Fruit fly (Drosophila melanogaster): ENCODE results near the gene Pdp.
A peak's percentile ranks its signal among the peaks of the same experiment; 100 is the strongest.

The Pdp gene

DNA sequence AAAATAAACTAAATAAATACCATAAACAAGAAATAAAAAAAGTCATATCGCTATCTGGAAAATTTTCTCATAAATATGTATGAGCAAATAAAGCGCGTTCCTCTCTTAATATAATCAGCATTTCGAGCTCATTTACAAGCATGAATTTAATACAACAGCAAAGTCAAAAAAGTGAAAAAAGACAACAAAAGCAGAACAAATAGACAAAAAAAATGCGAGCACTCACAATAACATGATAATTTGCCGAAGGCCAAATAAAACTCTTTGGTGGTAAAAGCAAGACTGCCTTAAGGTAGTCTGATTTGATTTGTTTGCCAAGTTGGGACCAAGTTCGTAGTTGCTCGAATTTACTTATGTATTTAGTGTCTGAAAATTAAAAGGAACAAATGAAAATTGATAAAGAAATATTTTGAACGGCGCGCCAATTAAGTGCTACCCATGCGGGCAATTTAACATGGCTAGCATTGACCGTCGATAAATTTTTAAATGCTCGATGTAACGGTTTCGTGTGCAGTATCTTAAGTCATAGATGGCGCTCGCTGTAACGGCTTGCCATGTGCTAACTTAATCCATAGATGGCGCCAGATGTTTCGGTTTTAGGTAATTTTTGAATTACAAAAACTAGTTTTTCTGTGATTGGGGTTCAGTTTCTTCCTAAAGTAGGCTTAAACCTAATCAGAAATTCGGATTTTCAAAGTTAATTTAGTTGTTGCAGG is 23.9 kb downstream of the Pdp start (continued):
- TF ChIP-seq Hsf (GFP tag; optimal IDR thresholded peaks at IDR 0.05) (peak; percentile 45), CG5245 (GFP tag; optimal IDR thresholded peaks at IDR 0.05) (peak; percentile 39), CG4328 (GFP tag; optimal IDR thresholded peaks at IDR 0.05) (no peak), bab2 (GFP tag; optimal IDR thresholded peaks at IDR 0.05) (peak; percentile 4), CG11504 (tag; optimal IDR thresholded peaks at IDR 0.05) (peak; percentile 38), Hr51 (GFP tag; optimal IDR thresholded peaks at IDR 0.05) (peak in 1 of 2 experiments; percentile 24), CG1603 (tag; optimal IDR thresholded peaks at IDR 0.05) (peak; percentile 77), CG9876 (GFP tag; optimal IDR thresholded peaks at IDR 0.05) (peak; percentile 8), Chrac-16 (GFP tag; optimal IDR thresholded peaks at IDR 0.05) (peak; percentile 44), lab (GFP tag; optimal IDR thresholded peaks at IDR 0.05) (peak; percentile 26), CG33557 (GFP tag; optimal IDR thresholded peaks at IDR 0.05) (no peak), CG11456 (GFP tag; IDR thresholded peaks at IDR 0.05) (peak; percentile 74; the same call in 2 of the 3 replicates), CG11560 (tag; IDR thresholded peaks at IDR 0.05) (peak; percentile 35; the same call in 1 of the 3 replicates), CG13287 (GFP tag; IDR thresholded peaks at IDR 0.05; ENCODE audit: partially characterized antibody) (peak; percentile 34), CG11247 (GFP tag; IDR thresholded peaks at IDR 0.05) (0 out of 2 replicates have a peak, but pooled peaks have one; percentile 38), CG7987 (GFP tag; optimal IDR thresholded peaks at IDR 0.05) (peak; percentile 16), stwl (tag; optimal IDR thresholded peaks at IDR 0.05) (peak; percentile 29), Aef1 (GFP tag; IDR thresholded peaks at IDR 0.05) (no peak), crol (GFP tag; IDR thresholded peaks at IDR 0.05) (no peak), gfzf (GFP tag; optimal IDR thresholded peaks at IDR 0.05) (peak; percentile 36), grau (tag; optimal IDR thresholded peaks at IDR 0.05) (peak; percentile 52), da (GFP tag; optimal IDR thresholded peaks at IDR 0.05) (no peak), twi (tag; optimal IDR thresholded peaks at IDR 0.05) (peak; percentile 8), CHES-1-like (GFP tag; optimal IDR thresholded peaks at IDR 0.05) (peak; percentile 73), nmo (GFP tag; optimal IDR thresholded peaks at IDR 0.05) (peak; percentile 37), dan (GFP tag; IDR thresholded peaks at IDR 0.05) (no peak), sc (optimal IDR thresholded peaks at IDR 0.05) (no peak), sc (GFP tag; optimal IDR thresholded peaks at IDR 0.05) (no peak), Lim3 (GFP tag; IDR thresholded peaks at IDR 0.05) (no peak), CG7271 (tag; optimal IDR thresholded peaks at IDR 0.05) (no peak), CG6813 (GFP tag; optimal IDR thresholded peaks at IDR 0.05) (no peak), Blimp-1 (GFP tag; optimal IDR thresholded peaks at IDR 0.05) (peak; percentile 11), CG18262 (tag; optimal IDR thresholded peaks at IDR 0.05) (peak; percentile 1), bowl (GFP tag; IDR thresholded peaks at IDR 0.05) (no peak), insv (GFP tag; optimal IDR thresholded peaks at IDR 0.05) (peak in 1 of 2 experiments; percentile 54), tgo (GFP tag; IDR thresholded peaks at IDR 0.05) (no peak), CG5180 (GFP tag; optimal IDR thresholded peaks at IDR 0.05) (peak; percentile 7), ac (GFP tag; optimal IDR thresholded peaks at IDR 0.05) (no peak), sisA (GFP tag; IDR thresholded peaks at IDR 0.05) (no peak), ftz-f1 (GFP tag; optimal IDR thresholded peaks at IDR 0.05) (peak; percentile 53), E2f2 (GFP tag; IDR thresholded peaks at IDR 0.05) (peak; percentile 95), Six4 (GFP tag; optimal IDR thresholded peaks at IDR 0.05) (no peak), NC2β (GFP tag; optimal IDR thresholded peaks at IDR 0.05) (no peak), Bgb (GFP tag; IDR thresholded peaks at IDR 0.05; ENCODE audit: partially characterized antibody) (peak; percentile 42; the same call in 1 of the 2 replicates), MTF-1 (GFP tag; optimal IDR thresholded peaks at IDR 0.05; ENCODE audit: borderline replicate concordance) (peak; percentile 9), Opbp (GFP tag; IDR thresholded peaks at IDR 0.05; ENCODE audit: partially characterized antibody) (peak; percentile 53; the same call in 1 of the 3 replicates), Dip2 (GFP tag; IDR thresholded peaks at IDR 0.05) (peak; percentile 98), Med (GFP tag) (peak; percentile 92), NC2α (GFP tag; optimal IDR thresholded peaks at IDR 0.05) (no peak)
